Fruit fly (Drosophila melanogaster): ENCODE results near the gene CG14891.

dm6 chr3R:16571215-16571614 lies at the start of gene CG14891:
- TF ChIP-seq tio (GFP tag; optimal IDR thresholded peaks at IDR 0.05) = no peak
- TF ChIP-seq CTCF (GFP tag; optimal IDR thresholded peaks at IDR 0.05) = no peak
- no peak for TF ChIP-seq hkb (optimal IDR thresholded peaks at IDR 0.05)
- TF ChIP-seq hkb (GFP tag; IDR thresholded peaks at IDR 0.05) = no peak
- no peak for TF ChIP-seq psq (GFP tag; optimal IDR thresholded peaks at IDR 0.05)
- no peak for TF ChIP-seq Spps (tag; optimal IDR thresholded peaks at IDR 0.05)
- TF ChIP-seq so (GFP tag; IDR thresholded peaks at IDR 0.05) = no peak
- TF ChIP-seq CG9817 (tag; optimal IDR thresholded peaks at IDR 0.05) = no peak
- TF ChIP-seq ttk (GFP tag; IDR thresholded peaks at IDR 0.05) = no peak
- TF ChIP-seq HLH3B (GFP tag; IDR thresholded peaks at IDR 0.05) = no peak
- TF ChIP-seq aop (GFP tag; IDR thresholded peaks at IDR 0.05) = no peak

Measured in whole organism, embryonic.